Fruit fly (Drosophila melanogaster) whole organism, embryonic: Measurements from ENCODE around the gene CG14929.

Experiments
- CG10147 ChIP-seq: fragments of 200-800 bp; sonication (Bioruptor generic); optimal IDR thresholded peaks from 2 replicates; lab custom pipeline; 2019; ENCODE audit warnings: missing biosample characterization, mild to moderate bottlenecking, missing genetic modification characterization, moderate library complexity
- CG13775 ChIP-seq: fragments of 200-800 bp; sonication (Bioruptor generic); optimal IDR thresholded peaks from 3 replicates; lab custom pipeline; 2017; ENCODE audit warnings: missing biosample characterization, mild to moderate bottlenecking, missing genetic modification characterization
- CG14014 ChIP-seq: fragments of 200-800 bp; sonication (Bioruptor generic); IDR thresholded peaks from 2 replicates; pipeline ENCODE4 v1.3.6; 2022; ENCODE audit warnings: missing biosample characterization, missing genetic modification characterization
- CG33213 ChIP-seq: fragments of 200-800 bp; sonication (Bioruptor generic); optimal IDR thresholded peaks from 3 replicates; lab custom pipeline; 2016; ENCODE audit warnings: missing biosample characterization, missing genetic modification characterization
- CG34422 ChIP-seq: fragments of 200-800 bp; sonication (Bioruptor generic); IDR thresholded peaks from 3 replicates; pipeline ENCODE4 v1.3.6; 2022; ENCODE audit warnings: missing biosample characterization, missing genetic modification characterization
- CG4360 ChIP-seq: fragments of 200-800 bp; sonication (Bioruptor generic); IDR thresholded peaks from 2 replicates; pipeline ENCODE4 v1.3.6; 2022; ENCODE audit warnings: missing biosample characterization, missing genetic modification characterization
- CG4730 ChIP-seq: fragments of 200-800 bp; sonication (Bioruptor generic); IDR thresholded peaks from 2 replicates; pipeline ENCODE4 v1.3.6; 2022; ENCODE audit warnings: missing biosample characterization, missing genetic modification characterization
- CG6683 ChIP-seq: fragments of 200-800 bp; sonication (Bioruptor generic); optimal IDR thresholded peaks from 2 replicates; lab custom pipeline; 2017; ENCODE audit warnings: missing biosample characterization, mild to moderate bottlenecking, missing genetic modification characterization, missing genetic modification reagents
- CG7963 ChIP-seq: fragments of 200-800 bp; sonication (Bioruptor generic); IDR thresholded peaks from 3 replicates; pipeline ENCODE4 v1.3.6; 2022; ENCODE audit warnings: missing biosample characterization, missing genetic modification characterization; ENCODE audit not compliant: partially characterized antibody
- CG8478 ChIP-seq: fragments of >200 bp; optimal IDR thresholded peaks from 2 replicates; lab custom pipeline; 2018
- CG8944 ChIP-seq: fragments of 200-800 bp; sonication (Bioruptor generic); optimal IDR thresholded peaks from 3 replicates; lab custom pipeline; 2016; ENCODE audit warnings: missing biosample characterization, missing genetic modification characterization
- CTCF ChIP-seq: fragments of 200-800 bp; sonication (Bioruptor generic); optimal IDR thresholded peaks from 2 replicates; lab custom pipeline; 2017; ENCODE audit warnings: missing biosample characterization, mild to moderate bottlenecking, missing genetic modification characterization, moderate library complexity
- Camta ChIP-seq: fragments of 200-800 bp; sonication (Bioruptor generic); optimal IDR thresholded peaks from 2 replicates; lab custom pipeline; 2016; ENCODE audit warnings: missing biosample characterization, missing genetic modification characterization
- Dbx ChIP-seq: fragments of 200-800 bp; sonication (Bioruptor generic); IDR thresholded peaks from 3 replicates; pipeline ENCODE4 v1.3.6; 2022; ENCODE audit warnings: missing biosample characterization, missing genetic modification characterization
- Dll ChIP-seq: fragments of 200-800 bp; sonication (Bioruptor generic); IDR thresholded peaks from 4 replicates; pipeline ENCODE4 v1.3.6; 2022; ENCODE audit warnings: missing biosample characterization, missing genetic modification characterization; ENCODE audit not compliant: partially characterized antibody
- E2f2 ChIP-seq: fragments of 200-800 bp; sonication (Bioruptor generic); IDR thresholded peaks from 2 replicates; pipeline ENCODE4 v1.3.6; 2022; ENCODE audit warnings: missing biosample characterization, missing genetic modification characterization
- Ets65A ChIP-seq: fragments of 200-800 bp; sonication (Bioruptor generic); peaks from one replicate; lab custom pipeline; 2016; ENCODE audit warnings: missing biosample characterization, missing genetic modification characterization
- Gug ChIP-seq: fragments of 200-800 bp; sonication (Bioruptor generic); IDR thresholded peaks from 4 replicates; pipeline ENCODE4 v1.3.6; 2022; ENCODE audit warnings: missing biosample characterization, missing genetic modification characterization
- HmgZ ChIP-seq: fragments of 200-800 bp; sonication (Bioruptor generic); optimal IDR thresholded peaks from 2 replicates; lab custom pipeline; 2018; ENCODE audit warnings: missing biosample characterization, mild to moderate bottlenecking, missing genetic modification characterization
- Med ChIP-seq: fragments of 200-800 bp; sonication (Bioruptor generic); peaks from one replicate; lab custom pipeline; 2016; ENCODE audit warnings: missing biosample characterization, missing genetic modification characterization, mild to moderate bottlenecking, inconsistent platforms, moderate library complexity
- NFAT ChIP-seq: fragments of 200-800 bp; sonication (Bioruptor generic); IDR thresholded peaks from 2 replicates; pipeline ENCODE4 v1.3.6; 2022; ENCODE audit warnings: missing biosample characterization, missing genetic modification characterization
- Opbp ChIP-seq: fragments of 200-800 bp; sonication (Bioruptor generic); IDR thresholded peaks from 3 replicates; pipeline ENCODE4 v1.3.6; 2022; ENCODE audit warnings: missing biosample characterization, missing genetic modification characterization; ENCODE audit not compliant: partially characterized antibody
- Scr ChIP-seq: fragments of 200-800 bp; sonication (Bioruptor generic); IDR thresholded peaks from 2 replicates; pipeline ENCODE4 v1.3.6; 2022; ENCODE audit warnings: missing biosample characterization, missing genetic modification characterization; ENCODE audit not compliant: partially characterized antibody
- Sry-δ ChIP-seq: fragments of 200-800 bp; sonication (Bioruptor generic); optimal IDR thresholded peaks from 2 replicates; lab custom pipeline; 2016; ENCODE audit warnings: missing biosample characterization, missing genetic modification characterization
- Xbp1 ChIP-seq: fragments of 200-800 bp; sonication (Bioruptor generic); optimal IDR thresholded peaks from 3 replicates; lab custom pipeline; 2016; ENCODE audit warnings: missing biosample characterization, mild to moderate bottlenecking, missing genetic modification characterization
- ab ChIP-seq: fragments of 200-800 bp; sonication (Bioruptor generic); optimal IDR thresholded peaks from 2 replicates; lab custom pipeline; 2016; ENCODE audit warnings: missing biosample characterization, missing genetic modification characterization
- abd-A ChIP-seq: fragments of 200-800 bp; sonication (Bioruptor generic); optimal IDR thresholded peaks from 3 replicates; lab custom pipeline; 2019; ENCODE audit warnings: missing biosample characterization, mild to moderate bottlenecking, missing genetic modification characterization, moderate library complexity
- aop ChIP-seq: fragments of 200-800 bp; sonication (Bioruptor generic); IDR thresholded peaks from 2 replicates; pipeline ENCODE4 v1.3.6; 2022; ENCODE audit warnings: missing biosample characterization, missing genetic modification characterization
- bbx ChIP-seq: fragments of 200-800 bp; sonication (Bioruptor generic); IDR thresholded peaks from 2 replicates; pipeline ENCODE4 v1.3.6; 2022; ENCODE audit warnings: missing biosample characterization, missing genetic modification characterization; ENCODE audit not compliant: partially characterized antibody
- caup ChIP-seq: fragments of 200-800 bp; sonication (Bioruptor generic); optimal IDR thresholded peaks from 3 replicates; lab custom pipeline; 2017; ENCODE audit warnings: missing biosample characterization, mild to moderate bottlenecking, missing genetic modification characterization, moderate library complexity; ENCODE audit not compliant: severe bottlenecking
- chn ChIP-seq: fragments of 200-800 bp; sonication (Bioruptor generic); optimal IDR thresholded peaks from 2 replicates; lab custom pipeline; 2016; ENCODE audit warnings: missing biosample characterization, missing genetic modification characterization
- crc ChIP-seq: fragments of 200-800 bp; sonication (Bioruptor generic); optimal IDR thresholded peaks from 2 replicates; lab custom pipeline; 2016; ENCODE audit warnings: missing biosample characterization, missing genetic modification characterization
- dpn ChIP-seq, 2 experiments: fragments of 200-800 bp; sonication (Bioruptor generic); optimal IDR thresholded peaks; 3 replicates each; lab custom pipeline; 2016; ENCODE audit warnings: missing biosample characterization in 2 of 2, missing genetic modification characterization in 2 of 2
- ems ChIP-seq: fragments of 200-800 bp; sonication (Bioruptor generic); optimal IDR thresholded peaks from 3 replicates; lab custom pipeline; 2016; ENCODE audit warnings: missing biosample characterization, missing genetic modification characterization
- ewg ChIP-seq: fragments of 200-800 bp; sonication (Bioruptor generic); optimal IDR thresholded peaks from 3 replicates; lab custom pipeline; 2017; ENCODE audit warnings: mild to moderate bottlenecking, missing biosample characterization, missing genetic modification reagents, missing genetic modification characterization
- gfzf ChIP-seq: fragments of 200-800 bp; sonication (Bioruptor generic); optimal IDR thresholded peaks from 2 replicates; lab custom pipeline; 2016; ENCODE audit warnings: missing biosample characterization, mild to moderate bottlenecking, missing genetic modification characterization, moderate library complexity
- hbn ChIP-seq: fragments of 200-800 bp; sonication (Bioruptor generic); IDR thresholded peaks from 2 replicates; pipeline ENCODE4 v1.3.6; 2022; ENCODE audit warnings: missing biosample characterization, missing genetic modification characterization; ENCODE audit not compliant: partially characterized antibody
- jumu ChIP-seq: fragments of 200-800 bp; sonication (Bioruptor generic); optimal IDR thresholded peaks from 3 replicates; lab custom pipeline; 2016; ENCODE audit warnings: missing biosample characterization, missing genetic modification characterization
- lola ChIP-seq, 3 experiments: fragments of >200 bp in 2 of 3; fragments of 200-800 bp in 1 of 3; sonication (Bioruptor generic) in 1 of 3; optimal IDR thresholded peaks; 2 replicates each; lab custom pipeline; 2017 to 2019; ENCODE audit warnings: missing biosample characterization in 3 of 3, missing genetic modification characterization in 3 of 3, mild to moderate bottlenecking in 1 of 3, moderate library complexity in 1 of 3
- lov ChIP-seq, 2 experiments: fragments of 200-800 bp in 1 of 2; fragments of >200 bp in 1 of 2; sonication (Bioruptor generic) in 1 of 2; IDR thresholded peaks in 1 of 2; optimal IDR thresholded peaks in 1 of 2; 2 replicates in 1 of 2; 3 replicates in 1 of 2; pipeline versions ENCODE4 v1.3.6 to Lab custom; 2017 to 2022; ENCODE audit warnings: missing biosample characterization in 1 of 2, missing genetic modification characterization in 1 of 2
- mam ChIP-seq: fragments of 200-800 bp; sonication (Bioruptor generic); optimal IDR thresholded peaks from 3 replicates; lab custom pipeline; 2016; ENCODE audit warnings: missing biosample characterization, missing genetic modification characterization
- odd ChIP-seq: fragments of 200-800 bp; sonication (Bioruptor generic); optimal IDR thresholded peaks from 2 replicates; lab custom pipeline; 2017; ENCODE audit warnings: missing biosample characterization, mild to moderate bottlenecking, missing genetic modification characterization
- pita ChIP-seq: fragments of 200-800 bp; sonication (Bioruptor generic); optimal IDR thresholded peaks from 2 replicates; lab custom pipeline; 2017; ENCODE audit warnings: missing biosample characterization, mild to moderate bottlenecking, missing genetic modification characterization
- pros ChIP-seq: fragments of 200-800 bp; sonication (Bioruptor generic); optimal IDR thresholded peaks from 3 replicates; lab custom pipeline; 2019; ENCODE audit warnings: missing biosample characterization, mild to moderate bottlenecking, missing genetic modification characterization, moderate library complexity
- ranshi ChIP-seq: fragments of 200-800 bp; sonication (Bioruptor generic); IDR thresholded peaks from 2 replicates; pipeline ENCODE4 v1.3.6; 2022; ENCODE audit warnings: missing biosample characterization, missing genetic modification characterization
- slou ChIP-seq: fragments of 200-800 bp; sonication (Bioruptor generic); optimal IDR thresholded peaks from 3 replicates; lab custom pipeline; 2016; ENCODE audit warnings: missing biosample characterization, missing genetic modification characterization
- sqz ChIP-seq: fragments of 200-800 bp; sonication (Bioruptor generic); optimal IDR thresholded peaks from 3 replicates; lab custom pipeline; 2018; ENCODE audit warnings: missing biosample characterization, mild to moderate bottlenecking, missing genetic modification characterization
- zfh1 ChIP-seq: fragments of 200-800 bp; sonication (Bioruptor generic); IDR thresholded peaks from 3 replicates; pipeline ENCODE4 v1.3.6; 2022; ENCODE audit warnings: missing biosample characterization, missing genetic modification characterization

The CG14929 gene

dm6 chr2L:11516526-11517441, 2.8 kb upstream of the CG14929 start, which contains the start of the genes Dlg5 and CG4970 (continued):
- TF ChIP-seq CG6683: no peak
- peak; percentile 77 for TF ChIP-seq E2f2 (GFP tag; lab: Robert Waterston, UW)
- TF ChIP-seq CG8478 (lab: Kevin White, UChicago): peak; percentile 91
- peak; percentile 90 for TF ChIP-seq Ets65A
- TF ChIP-seq CG14014 (GFP tag; lab: Robert Waterston, UW): no peak
- no peak for TF ChIP-seq CG4730 (GFP tag; lab: Robert Waterston, UW)
- TF ChIP-seq aop (GFP tag; lab: Robert Waterston, UW): peak; percentile 38; the same call in 1 of the 2 replicates
- TF ChIP-seq mam (GFP tag; lab: Kevin White, UChicago): no peak
- TF ChIP-seq CG4360: 0 out of 2 replicates have a peak, but pooled peaks have one; percentile 16
- peak; percentile 2 for TF ChIP-seq CG10147 (GFP tag; lab: Kevin White, UChicago)
- peak; percentile 80 for TF ChIP-seq Dll (GFP tag; lab: Robert Waterston, UW)
- TF ChIP-seq ewg (GFP tag; lab: Kevin White, UChicago): peak; percentile 57
- peak; percentile 86 for TF ChIP-seq bbx
- no peak for TF ChIP-seq CG8944 (GFP tag; lab: Kevin White, UChicago)
- TF ChIP-seq jumu (GFP tag; lab: Kevin White, UChicago): peak; percentile 2
- no peak for TF ChIP-seq Camta (GFP tag; lab: Kevin White, UChicago)
- TF ChIP-seq crc (GFP tag; lab: Kevin White, UChicago): no peak
- TF ChIP-seq hbn (GFP tag; lab: Robert Waterston, UW): peak; percentile 67; the same call in 1 of the 2 replicates
- TF ChIP-seq CG34422 (GFP tag; lab: Robert Waterston, UW): peak; percentile 88
- peak; percentile 75 for TF ChIP-seq Scr (GFP tag; lab: Robert Waterston, UW)
- TF ChIP-seq pros (GFP tag; lab: Kevin White, UChicago): peak; percentile 37
- TF ChIP-seq Xbp1: no peak
- TF ChIP-seq ems (GFP tag; lab: Kevin White, UChicago): no peak
- no peak for TF ChIP-seq ab (GFP tag; lab: Kevin White, UChicago)
- TF ChIP-seq gfzf (GFP tag; lab: Kevin White, UChicago): peak; percentile 89
- peak; percentile 97 for TF ChIP-seq pita
- TF ChIP-seq Dbx (GFP tag; lab: Robert Waterston, UW): peak; percentile 27; the same call in 1 of the 3 replicates
- TF ChIP-seq CG7963 (GFP tag; lab: Robert Waterston, UW): peak; percentile 50; the same call in 1 of the 3 replicates
- TF ChIP-seq dpn (GFP tag; optimal IDR thresholded peaks at IDR 0.05; lab: Kevin White, UChicago): peak in 1 of 2 experiments; percentile 17
- TF ChIP-seq ranshi (GFP tag; lab: Robert Waterston, UW): no peak
- no peak for TF ChIP-seq lov (optimal IDR thresholded peaks at IDR 0.05; lab: Kevin White, UChicago)
- no peak for TF ChIP-seq lov (GFP tag; IDR thresholded peaks at IDR 0.05; lab: Robert Waterston, UW)
- TF ChIP-seq Sry-δ (GFP tag; lab: Kevin White, UChicago): peak; percentile 78
- no peak for TF ChIP-seq sqz (GFP tag; lab: Kevin White, UChicago)
- no peak for TF ChIP-seq caup
- TF ChIP-seq chn: peak; percentile 85
- TF ChIP-seq zfh1 (GFP tag; lab: Robert Waterston, UW): 0 out of 3 replicates have a peak, but pooled peaks have one; percentile 24
- TF ChIP-seq Med: peak; percentile 51
- no peak for TF ChIP-seq Gug (GFP tag; lab: Robert Waterston, UW)
- peak; percentile 23 for TF ChIP-seq HmgZ (tag; lab: Kevin White, UChicago)
- peak; percentile 18 for TF ChIP-seq CG13775
- TF ChIP-seq lola (GFP tag; optimal IDR thresholded peaks at IDR 0.05; lab: Kevin White, UChicago): peak in 1 of 3 experiments; percentile 71
- TF ChIP-seq abd-A (tag; lab: Kevin White, UChicago): no peak
- peak; percentile 85 for TF ChIP-seq Opbp
- TF ChIP-seq NFAT (GFP tag; lab: Robert Waterston, UW): peak; percentile 63; the same call in 1 of the 2 replicates
- no peak for TF ChIP-seq odd (GFP tag; lab: Kevin White, UChicago)
- TF ChIP-seq CG33213 (GFP tag; lab: Kevin White, UChicago): peak; percentile 82
- TF ChIP-seq CTCF: peak; percentile 88
- TF ChIP-seq slou (GFP tag; lab: Kevin White, UChicago): peak; percentile 26
